Worm (Caenorhabditis elegans): ENCODE measurements around the gene rbm-25.

The rbm-25 gene

ce11 chrV:12465399-12465798, 32.6 kb upstream of the rbm-25 start:
- TF ChIP-seq tbx-2 (tag; optimal IDR thresholded peaks at IDR 0.05) (peak; percentile 81), fkh-10 (GFP tag; optimal IDR thresholded peaks at IDR 0.05) (peak; percentile 94), pqm-1 (tag; optimal IDR thresholded peaks at IDR 0.05) (no peak), ceh-16 (tag; optimal IDR thresholded peaks at IDR 0.05) (no peak), elt-3 (tag; optimal IDR thresholded peaks at IDR 0.05) (no peak), elt-1 (tag; optimal IDR thresholded peaks at IDR 0.05) (peak; percentile 34), nhr-237 (tag; optimal IDR thresholded peaks at IDR 0.05) (no peak), egl-27 (tag; optimal IDR thresholded peaks at IDR 0.05) (no peak), nfya-1 (tag; optimal IDR thresholded peaks at IDR 0.05; ENCODE audit: insufficient read depth) (peak; percentile 76), egl-5 (tag; optimal IDR thresholded peaks at IDR 0.05) (peak; percentile 83), nhr-12 (tag; optimal IDR thresholded peaks at IDR 0.05) (no peak), ztf-4 (tag; optimal IDR thresholded peaks at IDR 0.05) (no peak), hmg-11 (tag; optimal IDR thresholded peaks at IDR 0.05) (peak; percentile 95), nhr-11 (tag; optimal IDR thresholded peaks at IDR 0.05) (peak; percentile 26), fkh-2 (tag; optimal IDR thresholded peaks at IDR 0.05) (no peak), mml-1 (tag; optimal IDR thresholded peaks at IDR 0.05) (no peak), ztf-11 (tag; optimal IDR thresholded peaks at IDR 0.05) (no peak), R02D3.7 (tag; optimal IDR thresholded peaks at IDR 0.05) (peak; percentile 24), eor-1 (tag; optimal IDR thresholded peaks at IDR 0.05) (no peak), nhr-25 (tag; optimal IDR thresholded peaks at IDR 0.05) (peak; percentile 41), ceh-82 (tag; optimal IDR thresholded peaks at IDR 0.05) (peak; percentile 58), unc-62 (GFP tag; optimal IDR thresholded peaks at IDR 0.05) (no peak), lin-15B (tag; optimal IDR thresholded peaks at IDR 0.05) (peak; percentile 61), aly-2 (tag; optimal IDR thresholded peaks at IDR 0.05) (no peak), lsy-12 (tag; optimal IDR thresholded peaks at IDR 0.05) (peak; percentile 69), nhr-76 (tag; optimal IDR thresholded peaks at IDR 0.05) (no peak), snpc-4 (tag; optimal IDR thresholded peaks at IDR 0.05) (peak; percentile 75), elt-2 (tag; optimal IDR thresholded peaks at IDR 0.05) (no peak), nhr-43 (tag; optimal IDR thresholded peaks at IDR 0.05; ENCODE audit: poor library complexity, severe bottlenecking) (peak; percentile 49), nhr-23 (tag; optimal IDR thresholded peaks at IDR 0.05) (peak; percentile 82), jun-1 (tag; optimal IDR thresholded peaks at IDR 0.05) (peak; percentile 48), fos-1 (tag; optimal IDR thresholded peaks at IDR 0.05) (no peak), lin-39 (tag; optimal IDR thresholded peaks at IDR 0.05) (peak; percentile 81), nhr-67 (tag; optimal IDR thresholded peaks at IDR 0.05) (no peak), pha-4 (tag; optimal IDR thresholded peaks at IDR 0.05) (peak; percentile 57), daf-12 (tag; optimal IDR thresholded peaks at IDR 0.05) (no peak), zag-1 (tag; optimal IDR thresholded peaks at IDR 0.05) (peak; percentile 41), unc-39 (tag; optimal IDR thresholded peaks at IDR 0.05) (no peak), sea-2 (GFP tag; optimal IDR thresholded peaks at IDR 0.05) (no peak), ZK546.5 (tag; optimal IDR thresholded peaks at IDR 0.05) (no peak), nhr-28 (tag; optimal IDR thresholded peaks at IDR 0.05) (no peak), ama-1 (optimal IDR thresholded peaks at IDR 0.05) (peak; percentile 32), skn-1 (tag; optimal IDR thresholded peaks at IDR 0.05) (no peak), mdl-1 (tag; optimal IDR thresholded peaks at IDR 0.05) (no peak), ceh-28 (tag; optimal IDR thresholded peaks at IDR 0.05) (peak; percentile 72), nhr-77 (tag; optimal IDR thresholded peaks at IDR 0.05) (no peak), ceh-9 (tag; optimal IDR thresholded peaks at IDR 0.05) (no peak)

ce11 chrV:12466653-12467052, 31.4 kb upstream of the rbm-25 start:
- TF ChIP-seq nhr-25 (tag; optimal IDR thresholded peaks at IDR 0.05): no peak
- no peak for TF ChIP-seq R02D3.7 (tag; optimal IDR thresholded peaks at IDR 0.05)
- no peak for TF ChIP-seq unc-39 (tag; optimal IDR thresholded peaks at IDR 0.05)
- TF ChIP-seq pha-4 (tag; optimal IDR thresholded peaks at IDR 0.05): peak; percentile 82
